Worm (Caenorhabditis elegans) whole organism, mixed stage, embryonic: ENCODE data around the gene ani-2.
A peak's percentile ranks its signal among the peaks of the same experiment; 100 is the strongest.

ENCODE experiments used
- M03D4.4 ChIP-seq: sonication (generic microtip); optimal IDR thresholded peaks from 2 replicates; lab custom pipeline; 2017; ENCODE audit warnings: mild to moderate bottlenecking, missing genetic modification characterization, missing compliant biosample characterization
- bed-3 ChIP-seq: fragments of 200-800 bp; sonication (Bioruptor generic); optimal IDR thresholded peaks from 3 replicates; lab custom pipeline; 2018; ENCODE audit warnings: mild to moderate bottlenecking, missing genetic modification characterization, moderate library complexity, missing compliant biosample characterization
- blmp-1 ChIP-seq: fragments of 150-350 bp; optimal IDR thresholded peaks from 2 replicates; lab custom pipeline; 2014; ENCODE audit warnings: missing biosample characterization, missing genetic modification characterization
- ceh-39 ChIP-seq: fragments of 150-350 bp; optimal IDR thresholded peaks from 2 replicates; lab custom pipeline; 2014; ENCODE audit warnings: missing biosample characterization, missing genetic modification characterization
- ceh-43 ChIP-seq: fragments of 200-800 bp; sonication (Bioruptor generic); optimal IDR thresholded peaks from 2 replicates; lab custom pipeline; 2018; ENCODE audit warnings: mild to moderate bottlenecking, missing genetic modification characterization, moderate library complexity, missing compliant biosample characterization
- ces-1 ChIP-seq: fragments of 150-350 bp; optimal IDR thresholded peaks from 2 replicates; lab custom pipeline; 2014; ENCODE audit warnings: missing biosample characterization, missing genetic modification reagents, missing genetic modification characterization
- drap-1 ChIP-seq: fragments of 200-800 bp; sonication (Bioruptor generic); optimal IDR thresholded peaks from 3 replicates; lab custom pipeline; 2018; ENCODE audit warnings: mild to moderate bottlenecking, missing genetic modification characterization, missing compliant biosample characterization
- elt-1 ChIP-seq: sonication (generic microtip); optimal IDR thresholded peaks from 2 replicates; lab custom pipeline; 2017; ENCODE audit warnings: missing genetic modification characterization, mild to moderate bottlenecking, missing compliant biosample characterization, antibody characterized with exemption, moderate library complexity, borderline replicate concordance; ENCODE audit not compliant: insufficient read depth
- elt-3 ChIP-seq: fragments of 150-350 bp; optimal IDR thresholded peaks from 2 replicates; lab custom pipeline; 2014; ENCODE audit warnings: missing biosample characterization, missing genetic modification characterization
- flh-1 ChIP-seq: fragments of 200-800 bp; sonication (Bioruptor generic); optimal IDR thresholded peaks from 2 replicates; lab custom pipeline; 2018; ENCODE audit warnings: mild to moderate bottlenecking, missing genetic modification characterization, moderate library complexity, missing compliant biosample characterization
- ham-2 ChIP-seq: fragments of 200-800 bp; sonication (Bioruptor generic); optimal IDR thresholded peaks from 2 replicates; lab custom pipeline; 2018; ENCODE audit warnings: mild to moderate bottlenecking, missing genetic modification characterization, missing compliant biosample characterization
- hlh-1 ChIP-seq: fragments of 150-350 bp; optimal IDR thresholded peaks from 2 replicates; lab custom pipeline; 2014; ENCODE audit warnings: missing biosample characterization, missing genetic modification reagents, missing genetic modification characterization
- lin-13 ChIP-seq: fragments of 150-350 bp; optimal IDR thresholded peaks from 2 replicates; lab custom pipeline; 2014; ENCODE audit warnings: missing biosample characterization, missing genetic modification characterization
- lin-32 ChIP-seq: fragments of 200-800 bp; sonication (Bioruptor generic); optimal IDR thresholded peaks from 2 replicates; lab custom pipeline; 2018; ENCODE audit warnings: mild to moderate bottlenecking, missing genetic modification characterization, missing compliant biosample characterization
- lsy-2 ChIP-seq: fragments of 150-350 bp; optimal IDR thresholded peaks from 2 replicates; lab custom pipeline; 2014; ENCODE audit warnings: missing biosample characterization, missing genetic modification characterization
- mep-1 ChIP-seq: fragments of 150-350 bp; optimal IDR thresholded peaks from 2 replicates; lab custom pipeline; 2017; ENCODE audit warnings: missing biosample characterization, missing genetic modification reagents, missing genetic modification characterization, inconsistent platforms
- nhr-12 ChIP-seq: fragments of 150-350 bp; optimal IDR thresholded peaks from 2 replicates; lab custom pipeline; 2014; ENCODE audit warnings: missing biosample characterization, missing genetic modification characterization
- nhr-2 ChIP-seq: fragments of 150-350 bp; optimal IDR thresholded peaks from 2 replicates; lab custom pipeline; 2014; ENCODE audit warnings: missing biosample characterization, missing genetic modification characterization
- nhr-237 ChIP-seq: fragments of 150-350 bp; optimal IDR thresholded peaks from 2 replicates; lab custom pipeline; 2014; ENCODE audit warnings: missing biosample characterization, missing genetic modification characterization
- nhr-76 ChIP-seq: sonication (generic microtip); optimal IDR thresholded peaks from 2 replicates; lab custom pipeline; 2017; ENCODE audit warnings: missing biosample characterization, missing genetic modification characterization
- sem-2 ChIP-seq: fragments of 200-800 bp; sonication (Bioruptor generic); optimal IDR thresholded peaks from 2 replicates; lab custom pipeline; 2018; ENCODE audit warnings: mild to moderate bottlenecking, missing genetic modification characterization, missing compliant biosample characterization
- snpc-4 ChIP-seq: fragments of 150-350 bp; optimal IDR thresholded peaks from 2 replicates; lab custom pipeline; 2014; ENCODE audit warnings: missing biosample characterization, missing genetic modification characterization
- sptf-1 ChIP-seq: sonication (generic microtip); optimal IDR thresholded peaks from 2 replicates; lab custom pipeline; 2017; ENCODE audit warnings: mild to moderate bottlenecking, missing genetic modification characterization, moderate library complexity, missing compliant biosample characterization
- tbx-8 ChIP-seq: fragments of 200-800 bp; sonication (Bioruptor generic); optimal IDR thresholded peaks from 2 replicates; lab custom pipeline; 2018; ENCODE audit warnings: mild to moderate bottlenecking, missing genetic modification characterization, moderate library complexity, missing compliant biosample characterization
- unc-39 ChIP-seq: fragments of 150-350 bp; optimal IDR thresholded peaks from 2 replicates; lab custom pipeline; 2014; ENCODE audit warnings: missing biosample characterization, missing genetic modification characterization
- unc-62 ChIP-seq: fragments of 150-350 bp; optimal IDR thresholded peaks from 2 replicates; lab custom pipeline; 2014; ENCODE audit warnings: missing biosample characterization, missing genetic modification reagents, missing genetic modification characterization
- zip-8 ChIP-seq: fragments of 150-350 bp; optimal IDR thresholded peaks from 2 replicates; lab custom pipeline; 2014; ENCODE audit warnings: missing biosample characterization, missing genetic modification characterization
- ztf-11 ChIP-seq: fragments of 150-350 bp; optimal IDR thresholded peaks from 2 replicates; lab custom pipeline; 2014; ENCODE audit warnings: missing biosample characterization, missing genetic modification characterization

Gene ani-2

DNA sequence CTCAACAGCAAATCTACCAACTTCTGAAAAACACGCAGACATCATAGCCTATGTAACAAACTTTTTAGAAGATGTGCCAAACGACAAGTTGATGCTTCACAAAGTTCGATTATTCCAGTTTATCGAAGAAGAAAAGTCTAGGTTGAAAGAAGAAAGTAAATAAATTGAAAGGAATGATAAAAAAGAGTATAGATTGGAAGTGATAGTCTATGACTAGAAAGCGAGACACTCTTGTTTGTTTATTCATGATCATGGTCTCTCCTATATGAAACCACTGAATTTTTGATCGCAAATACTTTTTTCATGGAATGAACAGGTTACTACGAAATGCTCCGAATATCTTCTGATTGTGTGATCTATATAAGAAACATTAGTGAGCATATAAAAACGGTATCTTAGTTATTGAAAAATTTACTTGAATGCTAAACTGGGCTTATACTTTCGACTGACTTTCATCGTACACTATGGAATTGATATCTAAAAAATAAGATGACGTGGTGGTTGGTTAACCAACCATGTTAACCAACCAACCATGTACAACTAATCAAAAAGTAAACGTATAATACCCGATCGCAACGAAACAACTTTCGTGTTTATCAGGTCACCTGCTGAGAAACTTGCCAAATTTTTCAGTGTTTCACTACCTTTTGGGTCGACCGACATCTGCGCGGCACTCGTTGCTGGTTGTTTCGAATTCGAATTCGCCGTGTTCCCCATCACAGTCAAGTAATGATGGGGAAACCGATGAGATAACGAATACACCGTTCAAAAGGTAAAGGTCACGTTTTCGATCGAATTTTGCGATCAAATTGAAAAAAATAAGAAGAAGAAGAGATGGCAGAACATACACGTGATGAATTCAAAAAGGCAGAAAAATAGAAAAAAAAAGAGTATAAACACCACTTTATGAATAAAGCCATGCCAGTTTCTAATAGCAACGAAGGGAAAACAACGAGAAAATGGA lies 19.7 kb downstream of the ani-2 start, which contains the start of gene C32D5.8:
TSS of gene C32D5.8 (minus strand) at position 770 of the 964 bp plus-strand sequence.
- TF ChIP-seq snpc-4 (no peak), unc-62 (no peak), unc-39 (tag; lab: Kevin White, UChicago) (no peak), ces-1 (GFP tag; lab: Kevin White, UChicago) (no peak), lin-32 (GFP tag; lab: Kevin White, UChicago) (no peak), sem-2 (no peak), nhr-2 (tag; lab: Kevin White, UChicago) (no peak), tbx-8 (GFP tag; lab: Kevin White, UChicago) (no peak), lsy-2 (tag; lab: Kevin White, UChicago) (no peak)

DNA sequence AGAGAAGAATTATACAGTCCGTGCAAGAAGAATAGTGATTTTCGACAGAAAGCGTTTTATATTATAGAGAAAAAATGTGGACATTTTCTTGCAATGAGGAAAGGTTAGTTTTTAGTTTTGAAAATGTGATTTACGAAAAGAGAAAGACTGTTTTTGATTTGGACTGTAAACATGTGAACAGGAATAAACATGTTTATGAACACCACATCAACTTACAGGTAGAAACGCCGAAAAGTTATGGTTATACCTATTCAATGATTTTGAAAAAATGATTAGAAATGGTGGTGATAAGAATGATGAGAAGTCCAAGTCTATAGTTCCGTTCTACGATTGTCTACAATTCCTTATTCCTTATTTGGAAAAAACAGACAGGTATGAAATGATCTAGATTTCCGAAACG lies 20.7 kb downstream of the ani-2 start:
- TF ChIP-seq flh-1 (GFP tag; lab: Kevin White, UChicago) = no peak
- TF ChIP-seq, all 35 proteins: peak for 0

DNA sequence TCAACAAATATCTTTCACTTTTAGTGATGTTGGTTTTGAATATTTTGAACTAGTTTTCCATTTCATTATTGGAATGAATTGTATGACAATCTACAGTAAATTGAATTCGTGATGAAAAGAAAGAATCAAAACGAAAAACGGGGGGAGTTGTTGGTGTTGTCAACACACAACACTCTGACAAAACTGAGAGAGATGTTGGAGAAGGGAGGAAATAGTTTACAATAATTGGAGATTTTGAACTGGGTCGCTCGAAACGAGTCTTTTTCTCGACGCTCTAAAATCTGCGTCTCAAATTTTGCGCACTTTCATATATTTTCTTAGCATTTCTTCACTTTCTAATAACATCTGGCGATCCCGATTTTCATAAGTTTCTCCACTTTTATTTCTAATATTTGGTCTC lies 21.3 kb downstream of the ani-2 start, which contains the start of gene txt-18:
TSS of gene txt-18 (plus strand) at position 180 of the 400 bp plus-strand sequence.
- TF ChIP-seq nhr-237 (tag; lab: Kevin White, UChicago) = peak; percentile 42
- TF ChIP-seq elt-3 = no peak
- TF ChIP-seq nhr-76 = no peak

DNA sequence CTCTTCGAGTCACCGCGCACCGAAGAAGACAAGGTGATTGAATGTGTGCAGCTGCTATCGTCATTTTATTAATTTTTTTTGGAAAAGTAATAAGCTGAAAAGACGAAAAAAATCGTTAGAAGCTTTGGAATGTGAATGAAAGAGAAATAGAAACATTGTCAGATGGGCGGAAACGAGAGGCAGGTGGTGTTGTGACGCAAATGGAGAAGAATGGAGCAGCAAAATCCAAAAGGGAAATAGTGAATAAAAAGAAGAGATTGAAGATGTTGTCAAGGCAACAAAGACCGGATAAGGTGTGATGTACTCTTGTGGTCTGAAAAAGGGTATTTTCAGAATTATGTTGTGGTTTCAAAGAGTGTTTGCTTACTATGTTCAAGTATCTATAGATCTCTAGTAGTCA lies 22.7 kb downstream of the ani-2 start:
- TF ChIP-seq blmp-1 (no peak), elt-1 (tag; lab: Kevin White, UChicago) (no peak), mep-1 (tag; lab: Kevin White, UChicago) (no peak), ceh-43 (no peak), sptf-1 (tag; lab: Kevin White, UChicago) (no peak), bed-3 (GFP tag; lab: Kevin White, UChicago) (no peak), nhr-76 (no peak), ztf-11 (tag; lab: Kevin White, UChicago) (no peak), nhr-2 (tag; lab: Kevin White, UChicago) (no peak)

DNA sequence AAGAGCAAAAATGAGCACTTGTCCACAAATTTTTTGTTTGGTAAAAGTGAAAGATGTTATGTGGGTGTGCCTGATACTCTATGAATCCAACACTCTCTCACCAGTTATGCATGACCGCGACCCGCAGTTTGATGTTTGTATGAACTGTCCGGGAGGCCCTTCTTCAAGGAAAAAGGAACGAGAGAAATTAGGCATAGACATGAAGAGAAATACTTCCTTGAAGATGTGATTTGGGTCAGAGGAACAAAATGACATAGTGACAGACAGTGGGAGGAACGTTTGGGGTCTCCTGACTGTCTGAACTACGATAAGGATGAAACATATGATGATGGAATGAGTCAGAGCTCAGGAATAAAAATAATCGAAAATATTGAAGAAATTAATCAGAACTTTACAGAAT lies 24.1 kb downstream of the ani-2 start:
- no peak for TF ChIP-seq snpc-4
- no peak for TF ChIP-seq bed-3 (GFP tag; lab: Kevin White, UChicago)

DNA sequence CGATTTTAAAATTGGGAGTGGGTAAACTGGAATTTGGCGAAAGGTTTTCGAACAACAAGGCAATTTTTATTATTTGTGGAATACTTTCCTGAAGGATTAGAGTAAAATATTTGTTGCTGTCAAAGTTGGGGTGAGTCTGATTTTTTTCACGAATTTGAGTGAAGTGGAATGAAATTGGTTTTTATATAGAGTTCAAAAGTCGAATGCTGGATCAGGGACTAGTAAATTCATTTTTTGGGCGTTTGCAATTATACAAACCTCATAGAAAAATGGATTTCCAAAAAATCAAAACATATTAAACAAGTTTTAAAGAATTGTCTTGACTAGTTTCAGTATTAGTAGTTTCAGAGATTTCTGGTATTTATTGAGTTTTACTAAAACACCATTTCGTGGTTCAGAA lies 25.2 kb downstream of the ani-2 start, which contains the start of gene C32D5.7:
TSS of gene C32D5.7 (minus strand) at position 101 of the 400 bp plus-strand sequence.
- TF ChIP-seq sem-2 (no peak), drap-1 (no peak), unc-39 (tag; lab: Kevin White, UChicago) (no peak), nhr-12 (tag; lab: Kevin White, UChicago) (no peak)

DNA sequence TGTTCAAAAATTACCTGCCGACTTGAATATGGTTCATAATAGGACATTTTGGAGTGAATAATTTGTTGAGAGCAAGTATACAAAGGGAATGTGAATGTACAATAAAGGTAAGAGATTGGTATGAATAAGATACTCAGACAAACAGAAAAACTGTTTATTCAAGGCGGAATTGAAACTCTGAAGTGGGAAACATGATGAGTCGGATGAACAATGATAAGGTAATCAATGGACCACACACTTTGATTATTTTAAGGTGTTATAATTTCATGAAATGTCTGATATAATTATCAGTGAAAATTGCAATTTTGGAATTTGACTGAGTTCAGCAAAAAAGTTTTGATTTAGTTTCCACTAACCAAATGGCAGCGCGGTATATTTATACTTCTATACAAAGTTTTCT lies 25.7 kb downstream of the ani-2 start:
- TF ChIP-seq unc-62 (no peak), bed-3 (GFP tag; lab: Kevin White, UChicago) (no peak), lsy-2 (tag; lab: Kevin White, UChicago) (no peak), elt-1 (tag; lab: Kevin White, UChicago) (no peak), M03D4.4 (tag; lab: Kevin White, UChicago) (no peak)
- TF ChIP-seq, all 35 proteins: peak for 0

DNA sequence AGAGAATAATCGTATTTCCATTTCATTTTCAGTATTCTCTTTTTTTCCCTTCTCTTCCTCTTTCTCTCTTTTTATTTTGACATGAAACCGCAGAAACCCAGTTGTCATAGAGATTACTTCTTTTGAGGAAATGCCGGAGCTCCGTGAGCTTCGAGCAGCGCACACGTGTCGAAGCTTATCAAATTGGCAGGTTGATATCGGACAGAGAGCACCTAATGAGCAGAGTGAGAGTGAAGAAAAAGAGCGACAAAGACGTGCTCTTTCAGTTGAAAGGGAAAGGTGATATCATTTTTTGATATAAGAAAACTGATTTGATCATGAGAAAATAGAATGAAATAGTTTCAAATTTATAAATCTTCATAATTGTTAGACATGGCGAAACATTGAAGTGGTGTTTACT lies 29.8 kb downstream of the ani-2 start, which contains the start of gene C32D5.14:
TSS of gene C32D5.14 (plus strand) at position 131 of the 400 bp plus-strand sequence.
- TF ChIP-seq ceh-39 (tag; lab: Kevin White, UChicago) (no peak), bed-3 (GFP tag; lab: Kevin White, UChicago) (no peak), elt-1 (tag; lab: Kevin White, UChicago) (no peak), flh-1 (GFP tag; lab: Kevin White, UChicago) (no peak), mep-1 (tag; lab: Kevin White, UChicago) (no peak), hlh-1 (tag; lab: Kevin White, UChicago) (no peak), sem-2 (no peak), nhr-76 (no peak), ham-2 (GFP tag; lab: Kevin White, UChicago) (no peak), lin-13 (tag; lab: Kevin White, UChicago) (no peak), zip-8 (tag; lab: Kevin White, UChicago) (no peak), ces-1 (GFP tag; lab: Kevin White, UChicago) (no peak), sptf-1 (tag; lab: Kevin White, UChicago) (no peak), nhr-2 (tag; lab: Kevin White, UChicago) (no peak)
